Worm (Caenorhabditis elegans) whole organism, L1 larva: Measurements from ENCODE around the gene ttm-2.

Source experiments
- ama-1 ChIP-seq: fragments of 150-350 bp; optimal IDR thresholded peaks from 2 replicates; lab custom pipeline; 2014
- ces-1 ChIP-seq: fragments of 150-350 bp; optimal IDR thresholded peaks from 2 replicates; lab custom pipeline; 2014; ENCODE audit warnings: missing biosample characterization, missing genetic modification reagents, missing genetic modification characterization
- fkh-10 ChIP-seq: sonication (generic microtip); optimal IDR thresholded peaks from 2 replicates; lab custom pipeline; 2017; ENCODE audit warnings: missing biosample characterization, missing genetic modification reagents, missing genetic modification characterization
- mep-1 ChIP-seq: fragments of 150-350 bp; optimal IDR thresholded peaks from 2 replicates; lab custom pipeline; 2014; ENCODE audit warnings: missing biosample characterization, missing genetic modification characterization
- nhr-12 ChIP-seq: sonication (generic microtip); optimal IDR thresholded peaks from 2 replicates; lab custom pipeline; 2017; ENCODE audit warnings: missing biosample characterization, missing genetic modification characterization
- nhr-47 ChIP-seq: sonication (generic microtip); optimal IDR thresholded peaks from 2 replicates; lab custom pipeline; 2016; ENCODE audit warnings: mild to moderate bottlenecking, missing genetic modification characterization, moderate library complexity, missing compliant biosample characterization
- nhr-76 ChIP-seq: sonication (generic microtip); optimal IDR thresholded peaks from 2 replicates; lab custom pipeline; 2017; ENCODE audit warnings: missing biosample characterization, missing genetic modification characterization
- pag-3 ChIP-seq: sonication (generic microtip); optimal IDR thresholded peaks from 2 replicates; lab custom pipeline; 2017; ENCODE audit warnings: missing genetic modification characterization, mild to moderate bottlenecking, missing compliant biosample characterization, antibody characterized with exemption, borderline replicate concordance; ENCODE audit not compliant: insufficient read depth
- rnt-1 ChIP-seq: sonication (generic microtip); optimal IDR thresholded peaks from 2 replicates; lab custom pipeline; 2016; ENCODE audit warnings: mild to moderate bottlenecking, missing genetic modification characterization, moderate library complexity, missing compliant biosample characterization
- skn-1 ChIP-seq: fragments of 150-350 bp; optimal IDR thresholded peaks from 2 replicates; lab custom pipeline; 2014; ENCODE audit warnings: missing biosample characterization, missing genetic modification characterization
- snpc-4 ChIP-seq: fragments of 150-350 bp; optimal IDR thresholded peaks from 2 replicates; lab custom pipeline; 2014; ENCODE audit warnings: missing biosample characterization, missing genetic modification characterization
- tbx-2 ChIP-seq: sonication (generic microtip); optimal IDR thresholded peaks from 2 replicates; lab custom pipeline; 2016; ENCODE audit warnings: missing genetic modification characterization, missing compliant biosample characterization
- unc-86 ChIP-seq: sonication (generic microtip); optimal IDR thresholded peaks from 2 replicates; lab custom pipeline; 2016; ENCODE audit warnings: missing genetic modification characterization, missing compliant biosample characterization
- xbp-1 ChIP-seq: sonication (generic microtip); optimal IDR thresholded peaks from 2 replicates; lab custom pipeline; 2016; ENCODE audit warnings: missing genetic modification characterization, missing compliant biosample characterization

DNA sequence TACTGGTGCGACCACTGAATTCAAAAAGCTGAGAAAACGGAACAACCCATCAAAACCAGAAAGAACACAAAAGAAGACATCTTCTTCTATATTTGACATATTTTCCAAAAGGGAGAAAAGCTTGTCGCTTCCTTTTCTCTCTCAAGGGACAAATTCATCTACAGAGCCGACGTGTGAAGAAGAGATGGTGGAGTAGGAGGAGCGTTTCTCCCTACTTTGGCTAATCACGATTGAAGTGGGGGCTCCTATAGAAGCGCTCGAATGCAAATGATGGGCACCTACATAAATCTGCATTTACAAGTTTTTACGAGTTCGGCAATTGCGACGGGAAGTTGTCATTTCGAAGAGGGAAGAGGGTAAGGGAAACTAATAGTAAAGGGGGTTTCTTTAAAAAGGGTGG lies 40.1 kb upstream of the ttm-2 start:
- TF ChIP-seq mep-1 (tag; lab: Kevin White, UChicago) = no peak
- no peak for TF ChIP-seq tbx-2 (tag; lab: Kevin White, UChicago)
- no peak for TF ChIP-seq ama-1 (lab: Kevin White, UChicago)
- no peak for TF ChIP-seq pag-3
- no peak for TF ChIP-seq snpc-4 (tag; lab: Kevin White, UChicago)
- no peak for TF ChIP-seq skn-1
- no peak for TF ChIP-seq nhr-47 (tag; lab: Kevin White, UChicago)
- TF ChIP-seq ces-1 = no peak
- no peak for TF ChIP-seq unc-86
- no peak for TF ChIP-seq rnt-1 (tag; lab: Kevin White, UChicago)
- no peak for TF ChIP-seq fkh-10
- TF ChIP-seq nhr-76 (tag; lab: Kevin White, UChicago) = no peak
- TF ChIP-seq xbp-1 (tag; lab: Kevin White, UChicago) = no peak
- no peak for TF ChIP-seq nhr-12
